Worm (Caenorhabditis elegans) whole organism, L1 larva: Measurements from ENCODE around the gene C39D10.8.

ENCODE experiments used
- F16B12.6 ChIP-seq: fragments of 150-350 bp; optimal IDR thresholded peaks from 2 replicates; lab custom pipeline; 2014; ENCODE audit warnings: missing biosample characterization, missing genetic modification characterization
- ceh-8 ChIP-seq: fragments of 200-800 bp; sonication (Bioruptor generic); optimal IDR thresholded peaks from 2 replicates; lab custom pipeline; 2018; ENCODE audit warnings: mild to moderate bottlenecking, missing genetic modification characterization, moderate library complexity, missing compliant biosample characterization
- ceh-88 ChIP-seq: fragments of 200-800 bp; sonication (Bioruptor generic); IDR thresholded peaks from 2 replicates; pipeline ENCODE4 v1.3.6; 2022; ENCODE audit warnings: missing genetic modification characterization, missing compliant biosample characterization
- ces-1 ChIP-seq: fragments of 150-350 bp; optimal IDR thresholded peaks from 2 replicates; lab custom pipeline; 2014; ENCODE audit warnings: missing biosample characterization, missing genetic modification reagents, missing genetic modification characterization
- dsc-1 ChIP-seq: sonication (generic microtip); optimal IDR thresholded peaks from 2 replicates; lab custom pipeline; 2016; ENCODE audit warnings: mild to moderate bottlenecking, missing genetic modification characterization, missing compliant biosample characterization
- ets-5 ChIP-seq: fragments of 200-800 bp; sonication (Bioruptor generic); IDR thresholded peaks from 2 replicates; pipeline ENCODE4 v1.3.6; 2022; ENCODE audit warnings: missing genetic modification characterization, missing compliant biosample characterization
- fkh-10 ChIP-seq: sonication (generic microtip); optimal IDR thresholded peaks from 2 replicates; lab custom pipeline; 2017; ENCODE audit warnings: missing biosample characterization, missing genetic modification reagents, missing genetic modification characterization
- grh-1 ChIP-seq: fragments of 200-800 bp; sonication (Bioruptor generic); IDR thresholded peaks from 2 replicates; pipeline ENCODE4 v1.3.6; 2022; ENCODE audit warnings: missing genetic modification reagents, missing genetic modification characterization, missing compliant biosample characterization
- lin-39 ChIP-seq: fragments of 150-350 bp; optimal IDR thresholded peaks from 2 replicates; lab custom pipeline; 2014; ENCODE audit warnings: missing biosample characterization, missing genetic modification reagents, missing genetic modification characterization
- mef-2 ChIP-seq: fragments of 150-350 bp; optimal IDR thresholded peaks from 2 replicates; lab custom pipeline; 2014; ENCODE audit warnings: missing biosample characterization, missing genetic modification characterization
- nhr-12 ChIP-seq: sonication (generic microtip); optimal IDR thresholded peaks from 2 replicates; lab custom pipeline; 2017; ENCODE audit warnings: missing biosample characterization, missing genetic modification characterization
- nhr-47 ChIP-seq: sonication (generic microtip); optimal IDR thresholded peaks from 2 replicates; lab custom pipeline; 2016; ENCODE audit warnings: mild to moderate bottlenecking, missing genetic modification characterization, moderate library complexity, missing compliant biosample characterization
- nhr-71 ChIP-seq: sonication (generic microtip); optimal IDR thresholded peaks from 2 replicates; lab custom pipeline; 2016; ENCODE audit warnings: mild to moderate bottlenecking, missing genetic modification characterization, moderate library complexity, missing compliant biosample characterization
- nhr-84 ChIP-seq: sonication (generic microtip); optimal IDR thresholded peaks from 2 replicates; lab custom pipeline; 2017; ENCODE audit warnings: missing biosample characterization, missing genetic modification characterization
- nhr-85 ChIP-seq: sonication (generic microtip); peaks from one replicate; lab custom pipeline; 2016; ENCODE audit warnings: missing genetic modification characterization, inconsistent platforms, missing compliant biosample characterization
- nhr-90 ChIP-seq: sonication (generic microtip); optimal IDR thresholded peaks from 2 replicates; lab custom pipeline; 2016; ENCODE audit warnings: mild to moderate bottlenecking, missing genetic modification characterization, missing compliant biosample characterization; ENCODE audit not compliant: poor library complexity
- pag-3 ChIP-seq: sonication (generic microtip); optimal IDR thresholded peaks from 2 replicates; lab custom pipeline; 2017; ENCODE audit warnings: missing genetic modification characterization, mild to moderate bottlenecking, missing compliant biosample characterization, antibody characterized with exemption, borderline replicate concordance; ENCODE audit not compliant: insufficient read depth
- sup-37 ChIP-seq: fragments of 200-800 bp; sonication (Bioruptor generic); optimal IDR thresholded peaks from 2 replicates; lab custom pipeline; 2018; ENCODE audit warnings: mild to moderate bottlenecking, missing genetic modification characterization, missing compliant biosample characterization
- swsn-7 ChIP-seq: sonication (generic microtip); optimal IDR thresholded peaks from 2 replicates; lab custom pipeline; 2016; ENCODE audit warnings: missing genetic modification characterization, missing compliant biosample characterization
- unc-130 ChIP-seq: fragments of 150-350 bp; optimal IDR thresholded peaks from 2 replicates; lab custom pipeline; 2017; ENCODE audit warnings: missing biosample characterization, missing genetic modification characterization, inconsistent platforms
- unc-86 ChIP-seq: sonication (generic microtip); optimal IDR thresholded peaks from 2 replicates; lab custom pipeline; 2016; ENCODE audit warnings: missing genetic modification characterization, missing compliant biosample characterization
- unc-98 ChIP-seq: fragments of 200-800 bp; sonication (Bioruptor generic); IDR thresholded peaks from 2 replicates; pipeline ENCODE4 v1.3.6; 2022; ENCODE audit warnings: missing genetic modification characterization, missing compliant biosample characterization
- xbp-1 ChIP-seq: sonication (generic microtip); optimal IDR thresholded peaks from 2 replicates; lab custom pipeline; 2016; ENCODE audit warnings: missing genetic modification characterization, missing compliant biosample characterization
- zag-1 ChIP-seq: fragments of 150-350 bp; optimal IDR thresholded peaks from 2 replicates; lab custom pipeline; 2014; ENCODE audit warnings: missing biosample characterization, missing genetic modification characterization
- zip-4 ChIP-seq: fragments of 200-800 bp; sonication (Bioruptor generic); optimal IDR thresholded peaks from 2 replicates; lab custom pipeline; 2018; ENCODE audit warnings: mild to moderate bottlenecking, missing genetic modification characterization, moderate library complexity, missing compliant biosample characterization

C39D10.8 gene

DNA sequence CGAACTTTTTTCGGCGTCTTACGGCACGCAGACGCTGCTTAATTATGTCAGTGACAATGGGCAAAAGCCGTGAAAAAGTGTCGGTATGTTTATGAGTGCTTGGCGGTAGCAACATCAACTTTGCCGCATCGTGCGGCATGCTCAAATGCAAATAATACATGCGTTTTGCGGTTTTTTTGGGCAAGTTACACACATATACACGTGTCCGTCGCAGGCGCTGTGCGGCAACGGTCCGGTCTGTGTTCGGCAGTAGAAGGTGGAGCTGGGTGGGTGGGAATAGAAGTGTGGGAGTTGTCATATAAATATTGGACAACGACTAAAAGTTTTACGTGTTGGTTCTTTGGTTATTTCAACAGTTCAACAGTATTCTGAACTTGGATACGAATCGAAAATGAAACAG, 38.5 kb downstream of the C39D10.8 start, which contains the start of gene idpp-11:
TSS of gene idpp-11 (plus strand) at position 301 of the 400 bp plus-strand sequence.
- TF ChIP-seq nhr-12 (tag; lab: Kevin White, UChicago) = no peak
- TF ChIP-seq zip-4 (GFP tag; lab: Kevin White, UChicago) = no peak
- no peak for TF ChIP-seq mef-2 (tag; lab: Kevin White, UChicago)
- TF ChIP-seq F16B12.6 (tag; lab: Kevin White, UChicago) = no peak
- TF ChIP-seq nhr-84 (tag; lab: Kevin White, UChicago) = no peak
- no peak for TF ChIP-seq nhr-71
- no peak for TF ChIP-seq pag-3 (tag; lab: Kevin White, UChicago)

DNA sequence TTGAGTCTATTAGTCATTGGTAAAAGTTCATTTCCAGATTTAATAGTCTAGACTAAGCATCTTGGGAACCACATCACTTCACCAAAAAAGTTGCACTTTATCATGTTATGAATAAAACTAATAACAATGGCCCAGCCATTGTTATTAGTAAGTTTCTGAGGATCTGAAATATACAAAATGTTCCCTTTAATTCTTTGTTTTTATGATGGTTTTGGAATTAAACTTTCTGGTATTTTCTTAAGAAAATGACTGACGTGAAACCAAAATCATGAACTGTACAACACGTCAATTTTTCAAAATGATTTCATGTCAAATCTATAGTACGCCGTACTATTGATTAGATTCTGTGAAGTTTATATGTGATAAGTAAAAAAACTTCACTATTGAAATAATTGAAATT, 40.8 kb downstream of the C39D10.8 start:
- TF ChIP-seq unc-86 (tag; lab: Kevin White, UChicago) (no peak), zag-1 (tag; lab: Kevin White, UChicago) (no peak), F16B12.6 (tag; lab: Kevin White, UChicago) (no peak), unc-98 (GFP tag; lab: Robert Waterston, UW) (no peak), ets-5 (GFP tag; lab: Robert Waterston, UW) (no peak), swsn-7 (tag; lab: Kevin White, UChicago) (no peak), fkh-10 (GFP tag; lab: Kevin White, UChicago) (no peak), nhr-47 (tag; lab: Kevin White, UChicago) (no peak), sup-37 (GFP tag; lab: Kevin White, UChicago) (no peak), ceh-8 (GFP tag; lab: Kevin White, UChicago) (no peak), ceh-88 (no peak), grh-1 (GFP tag; lab: Robert Waterston, UW) (no peak), unc-130 (no peak)
- TF ChIP-seq, all 84 proteins: peak for 0

DNA sequence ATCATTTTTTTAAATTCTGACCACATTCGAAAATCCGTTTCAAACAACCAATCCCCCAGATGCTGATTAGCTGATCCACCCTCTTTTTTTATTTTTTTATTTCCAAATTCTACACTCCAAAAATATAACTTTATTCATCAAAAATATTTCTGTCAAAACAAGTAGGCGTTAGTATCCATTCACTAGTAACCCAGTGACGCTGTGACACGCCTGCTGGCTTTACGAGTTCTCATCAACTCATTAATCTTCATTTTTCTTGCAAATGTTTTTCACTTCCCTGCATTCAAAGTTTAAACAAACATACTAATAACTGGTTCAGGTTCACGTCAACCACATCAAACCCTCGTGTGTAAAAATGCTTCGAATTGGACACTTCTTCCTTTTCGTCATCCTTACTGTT, 42.2 kb downstream of the C39D10.8 start, which contains the start of gene nlp-101:
TSS of gene nlp-101 (plus strand) at position 301 of the 400 bp plus-strand sequence.
- no peak for TF ChIP-seq nhr-90
- TF ChIP-seq nhr-85 = no peak

DNA sequence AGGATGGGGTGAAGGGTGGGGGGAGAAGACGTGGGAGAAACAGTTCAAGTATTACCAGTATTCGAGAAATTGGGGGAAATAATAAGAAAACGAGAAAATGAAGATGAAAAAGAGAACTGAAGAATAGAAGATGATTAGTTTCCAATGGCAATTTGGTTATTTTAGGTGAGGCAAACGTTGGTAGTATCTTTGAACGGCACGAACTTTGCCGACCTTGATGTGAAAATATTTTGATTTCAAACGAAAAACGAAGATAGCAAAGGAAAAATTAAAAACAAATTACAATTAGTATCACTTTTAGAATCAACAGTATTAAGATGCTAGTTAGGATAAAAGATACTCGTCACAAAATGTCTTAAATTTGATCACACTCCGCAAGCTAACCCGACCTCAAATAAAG, 46.6 kb downstream of the C39D10.8 start, which contains the start of gene sul-3:
TSS of gene sul-3 (minus strand) at position 101 of the 400 bp plus-strand sequence.
- no peak for TF ChIP-seq grh-1 (GFP tag; lab: Robert Waterston, UW)
- TF ChIP-seq ces-1 (GFP tag; lab: Kevin White, UChicago) = no peak
- TF ChIP-seq lin-39 (tag; lab: Kevin White, UChicago) = no peak
- TF ChIP-seq nhr-84 (tag; lab: Kevin White, UChicago) = no peak
- no peak for TF ChIP-seq xbp-1 (tag; lab: Kevin White, UChicago)
- TF ChIP-seq unc-98 (GFP tag; lab: Robert Waterston, UW) = no peak
- no peak for TF ChIP-seq dsc-1 (tag; lab: Kevin White, UChicago)
